Fruit fly (Drosophila melanogaster) whole organism, embryonic: ENCODE measurements around the gene Pif1B.

Source experiments
- Antp ChIP-seq: fragments of 200-800 bp; sonication (Bioruptor generic); optimal IDR thresholded peaks from 3 replicates; lab custom pipeline; 2016; ENCODE audit warnings: missing biosample characterization, missing genetic modification characterization
- Bdp1 ChIP-seq: fragments of 200-800 bp; sonication (Bioruptor generic); optimal IDR thresholded peaks from 3 replicates; lab custom pipeline; 2016; ENCODE audit warnings: missing biosample characterization, missing genetic modification characterization
- CG10462 ChIP-seq: fragments of 200-800 bp; sonication (Bioruptor generic); optimal IDR thresholded peaks from 2 replicates; lab custom pipeline; 2016; ENCODE audit warnings: missing biosample characterization, missing genetic modification characterization
- CG11247 ChIP-seq: fragments of 200-800 bp; sonication (Bioruptor generic); IDR thresholded peaks from 2 replicates; pipeline ENCODE4 v1.3.6; 2022; ENCODE audit warnings: missing biosample characterization, missing genetic modification characterization
- CG11696 ChIP-seq: fragments of 200-800 bp; sonication (Bioruptor generic); IDR thresholded peaks from 2 replicates; pipeline ENCODE4 v1.3.6; 2022; ENCODE audit warnings: missing biosample characterization, missing genetic modification characterization
- CG12769 ChIP-seq: fragments of 200-800 bp; sonication (Bioruptor generic); optimal IDR thresholded peaks from 2 replicates; lab custom pipeline; 2019; ENCODE audit warnings: missing biosample characterization, mild to moderate bottlenecking, missing genetic modification characterization, moderate library complexity
- CG14860 ChIP-seq: fragments of 200-800 bp; sonication (Bioruptor generic); IDR thresholded peaks from 3 replicates; pipeline ENCODE4 v1.3.6; 2022; ENCODE audit warnings: missing biosample characterization, missing genetic modification characterization; ENCODE audit not compliant: partially characterized antibody
- CG14965 ChIP-seq: fragments of 200-800 bp; sonication (Bioruptor generic); optimal IDR thresholded peaks from 2 replicates; lab custom pipeline; 2016; ENCODE audit warnings: missing biosample characterization, missing genetic modification characterization, borderline replicate concordance
- CG16863 ChIP-seq: fragments of 200-800 bp; sonication (Bioruptor generic); optimal IDR thresholded peaks from 3 replicates; lab custom pipeline; 2016; ENCODE audit warnings: missing biosample characterization, missing genetic modification characterization
- CG17328 ChIP-seq: fragments of 200-800 bp; sonication (Bioruptor generic); IDR thresholded peaks from 2 replicates; pipeline ENCODE4 v1.3.6; 2022; ENCODE audit warnings: missing biosample characterization, missing genetic modification characterization
- CG31365 ChIP-seq: fragments of 200-800 bp; sonication (Bioruptor generic); optimal IDR thresholded peaks from 2 replicates; lab custom pipeline; 2018; ENCODE audit warnings: missing biosample characterization, mild to moderate bottlenecking, missing genetic modification characterization
- CG3163 ChIP-seq: fragments of 200-800 bp; sonication (Bioruptor generic); optimal IDR thresholded peaks from 3 replicates; lab custom pipeline; 2016; ENCODE audit warnings: missing biosample characterization, missing genetic modification characterization
- CG4854 ChIP-seq: fragments of 200-800 bp; sonication (Bioruptor generic); optimal IDR thresholded peaks from 2 replicates; lab custom pipeline; 2016; ENCODE audit warnings: missing biosample characterization, missing genetic modification characterization, inconsistent platforms
- CG5953 ChIP-seq: fragments of 200-800 bp; sonication (Bioruptor generic); IDR thresholded peaks from 2 replicates; pipeline ENCODE4 v1.3.6; 2022; ENCODE audit warnings: missing biosample characterization, missing genetic modification characterization
- CG6272 ChIP-seq: fragments of 200-800 bp; sonication (Bioruptor generic); IDR thresholded peaks from 2 replicates; pipeline ENCODE4 v1.3.6; 2022; ENCODE audit warnings: missing biosample characterization, missing genetic modification characterization
- CG7839 ChIP-seq: fragments of 200-800 bp; sonication (Bioruptor generic); optimal IDR thresholded peaks from 3 replicates; lab custom pipeline; 2018; ENCODE audit warnings: missing biosample characterization, mild to moderate bottlenecking, missing genetic modification characterization, moderate library complexity
- CHES-1-like ChIP-seq: fragments of 200-800 bp; sonication (Bioruptor generic); optimal IDR thresholded peaks from 2 replicates; lab custom pipeline; 2016; ENCODE audit warnings: missing biosample characterization, missing genetic modification characterization
- Dip3 ChIP-seq: fragments of 200-800 bp; sonication (Bioruptor generic); optimal IDR thresholded peaks from 3 replicates; lab custom pipeline; 2016; ENCODE audit warnings: missing biosample characterization, missing genetic modification characterization
- Dref ChIP-seq: fragments of 200-800 bp; sonication (Bioruptor generic); IDR thresholded peaks from 2 replicates; pipeline ENCODE4 v1.3.6; 2022; ENCODE audit warnings: missing biosample characterization, missing genetic modification characterization
- H15 ChIP-seq: fragments of 200-800 bp; sonication (Bioruptor generic); IDR thresholded peaks from 3 replicates; pipeline ENCODE4 v1.3.6; 2022; ENCODE audit warnings: missing biosample characterization, missing genetic modification characterization
- HLH54F ChIP-seq: fragments of 200-800 bp; sonication (Bioruptor generic); optimal IDR thresholded peaks from 3 replicates; lab custom pipeline; 2016; ENCODE audit warnings: missing biosample characterization, missing genetic modification characterization
- Jarid2 ChIP-seq: fragments of 200-800 bp; sonication (Bioruptor generic); optimal IDR thresholded peaks from 3 replicates; lab custom pipeline; 2017; ENCODE audit warnings: mild to moderate bottlenecking, missing biosample characterization, missing genetic modification reagents, missing genetic modification characterization
- Med ChIP-seq: fragments of 200-800 bp; sonication (Bioruptor generic); peaks from one replicate; lab custom pipeline; 2016; ENCODE audit warnings: missing biosample characterization, missing genetic modification characterization, mild to moderate bottlenecking, inconsistent platforms, moderate library complexity
- NC2α ChIP-seq: fragments of 200-800 bp; sonication (Bioruptor generic); optimal IDR thresholded peaks from 2 replicates; lab custom pipeline; 2016; ENCODE audit warnings: missing biosample characterization, missing genetic modification characterization
- Oaz ChIP-seq: fragments of 200-800 bp; sonication (Bioruptor generic); IDR thresholded peaks from 2 replicates; pipeline ENCODE4 v1.3.6; 2022; ENCODE audit warnings: missing biosample characterization, missing genetic modification characterization
- Opbp ChIP-seq: fragments of 200-800 bp; sonication (Bioruptor generic); IDR thresholded peaks from 3 replicates; pipeline ENCODE4 v1.3.6; 2022; ENCODE audit warnings: missing biosample characterization, missing genetic modification characterization; ENCODE audit not compliant: partially characterized antibody
- Optix ChIP-seq: fragments of 200-800 bp; sonication (Bioruptor generic); IDR thresholded peaks from 3 replicates; pipeline ENCODE4 v1.3.6; 2022; ENCODE audit warnings: missing biosample characterization, missing genetic modification characterization
- PHDP ChIP-seq: fragments of 200-800 bp; sonication (Bioruptor generic); optimal IDR thresholded peaks from 3 replicates; lab custom pipeline; 2018; ENCODE audit warnings: missing biosample characterization, mild to moderate bottlenecking, missing genetic modification characterization, moderate library complexity
- Ravus ChIP-seq: fragments of 200-800 bp; sonication (Bioruptor generic); IDR thresholded peaks from 2 replicates; pipeline ENCODE4 v1.3.6; 2022; ENCODE audit warnings: missing biosample characterization, missing genetic modification characterization
- Rfx ChIP-seq: fragments of 200-800 bp; sonication (Bioruptor generic); IDR thresholded peaks from 2 replicates; pipeline ENCODE4 v1.3.6; 2022; ENCODE audit warnings: missing biosample characterization, missing genetic modification characterization
- Sry-β ChIP-seq: fragments of 200-800 bp; sonication (Bioruptor generic); optimal IDR thresholded peaks from 2 replicates; lab custom pipeline; 2018; ENCODE audit warnings: missing biosample characterization, mild to moderate bottlenecking, missing genetic modification characterization, moderate library complexity
- Stat92E ChIP-seq, 3 experiments: fragments of >200 bp in 2 of 3; fragments of 200-800 bp in 1 of 3; sonication (Bioruptor generic) in 1 of 3; optimal IDR thresholded peaks; 2 replicates each; lab custom pipeline; 2017 to 2019; ENCODE audit warnings: missing biosample characterization in 3 of 3, missing genetic modification characterization in 3 of 3, mild to moderate bottlenecking in 1 of 3, moderate library complexity in 1 of 3
- YL-1 ChIP-seq: fragments of 200-800 bp; sonication (Bioruptor generic); optimal IDR thresholded peaks from 3 replicates; lab custom pipeline; 2017; ENCODE audit warnings: missing biosample characterization, mild to moderate bottlenecking, missing genetic modification characterization
- cato ChIP-seq: fragments of 200-800 bp; sonication (Bioruptor generic); optimal IDR thresholded peaks from 2 replicates; lab custom pipeline; 2016; ENCODE audit warnings: missing biosample characterization, missing genetic modification characterization, borderline replicate concordance
- crc ChIP-seq: fragments of 200-800 bp; sonication (Bioruptor generic); optimal IDR thresholded peaks from 2 replicates; lab custom pipeline; 2016; ENCODE audit warnings: missing biosample characterization, missing genetic modification characterization
- disco-r ChIP-seq: fragments of 200-800 bp; sonication (Bioruptor generic); optimal IDR thresholded peaks from 2 replicates; lab custom pipeline; 2016; ENCODE audit warnings: missing biosample characterization, missing genetic modification characterization
- ewg ChIP-seq: fragments of 200-800 bp; sonication (Bioruptor generic); optimal IDR thresholded peaks from 3 replicates; lab custom pipeline; 2017; ENCODE audit warnings: mild to moderate bottlenecking, missing biosample characterization, missing genetic modification reagents, missing genetic modification characterization
- fd3F ChIP-seq: fragments of 200-800 bp; sonication (Bioruptor generic); optimal IDR thresholded peaks from 2 replicates; lab custom pipeline; 2018; ENCODE audit warnings: missing biosample characterization, mild to moderate bottlenecking, missing genetic modification characterization, moderate library complexity
- ftz-f1 ChIP-seq: fragments of 200-800 bp; sonication (Bioruptor generic); optimal IDR thresholded peaks from 2 replicates; lab custom pipeline; 2016; ENCODE audit warnings: missing biosample characterization, missing genetic modification characterization
- gce ChIP-seq: fragments of 200-800 bp; sonication (Bioruptor generic); IDR thresholded peaks from 3 replicates; pipeline ENCODE4 v1.3.6; 2022; ENCODE audit warnings: missing biosample characterization, missing genetic modification characterization
- lab ChIP-seq: fragments of 200-800 bp; sonication (Bioruptor generic); optimal IDR thresholded peaks from 3 replicates; lab custom pipeline; 2017; ENCODE audit warnings: missing biosample characterization, missing genetic modification characterization, mild to moderate bottlenecking, moderate library complexity, missing genetic modification reagents
- lbe ChIP-seq: fragments of 200-800 bp; sonication (Bioruptor generic); optimal IDR thresholded peaks from 2 replicates; lab custom pipeline; 2016; ENCODE audit warnings: missing biosample characterization, mild to moderate bottlenecking, missing genetic modification characterization
- phol ChIP-seq: fragments of 200-800 bp; sonication (Bioruptor generic); optimal IDR thresholded peaks from 3 replicates; lab custom pipeline; 2018; ENCODE audit warnings: missing biosample characterization, mild to moderate bottlenecking, missing genetic modification characterization, moderate library complexity
- ranshi ChIP-seq: fragments of 200-800 bp; sonication (Bioruptor generic); IDR thresholded peaks from 2 replicates; pipeline ENCODE4 v1.3.6; 2022; ENCODE audit warnings: missing biosample characterization, missing genetic modification characterization
- scrt ChIP-seq: fragments of 200-800 bp; sonication (Bioruptor generic); optimal IDR thresholded peaks from 2 replicates; lab custom pipeline; 2018; ENCODE audit warnings: missing biosample characterization, mild to moderate bottlenecking, missing genetic modification characterization, moderate library complexity
- stwl ChIP-seq: fragments of 200-800 bp; sonication (Bioruptor generic); optimal IDR thresholded peaks from 3 replicates; lab custom pipeline; 2018; ENCODE audit warnings: missing biosample characterization, mild to moderate bottlenecking, missing genetic modification characterization, moderate library complexity
- twi ChIP-seq: fragments of 200-800 bp; optimal IDR thresholded peaks from 2 replicates; lab custom pipeline; 2019; ENCODE audit warnings: missing biosample characterization, mild to moderate bottlenecking, missing genetic modification characterization, moderate library complexity
- unpg ChIP-seq: fragments of 200-800 bp; sonication (Bioruptor generic); optimal IDR thresholded peaks from 3 replicates; lab custom pipeline; 2018; ENCODE audit warnings: missing biosample characterization, mild to moderate bottlenecking, missing genetic modification characterization, moderate library complexity
- zen2 ChIP-seq: fragments of 200-800 bp; sonication (Bioruptor generic); IDR thresholded peaks from 3 replicates; pipeline ENCODE4 v1.3.6; 2022; ENCODE audit warnings: missing biosample characterization, missing genetic modification characterization; ENCODE audit not compliant: partially characterized antibody

Gene Pif1B

DNA sequence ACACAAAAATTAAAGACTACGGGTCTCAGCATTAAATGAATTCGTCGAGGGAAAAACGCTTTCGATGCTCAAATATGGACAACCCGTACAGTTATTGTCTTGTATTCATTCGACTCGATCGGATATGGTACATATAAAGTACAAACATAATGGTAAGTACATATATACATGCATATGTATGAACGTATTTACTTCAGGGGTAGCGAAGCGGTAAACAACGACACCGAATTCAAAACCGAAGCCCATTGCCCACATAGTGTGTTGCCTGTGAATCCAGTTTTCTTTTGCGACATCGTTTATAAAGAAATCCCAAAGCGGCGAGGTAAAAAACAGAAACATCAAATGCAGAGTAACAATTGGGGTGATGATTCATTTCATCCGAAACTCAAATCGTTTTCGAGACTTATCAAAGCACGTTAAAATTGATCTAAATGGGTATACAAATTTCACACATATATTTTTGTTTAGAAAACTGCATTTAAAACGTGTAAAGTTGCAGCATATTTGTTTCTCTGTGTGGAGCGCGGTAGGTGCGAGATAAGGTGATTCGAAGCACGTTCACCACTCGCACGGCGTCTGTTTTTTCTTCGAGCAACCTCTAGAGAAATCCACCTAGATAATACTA, 11.5 kb upstream of the Pif1B start (continued):
- TF ChIP-seq CG14965 (GFP tag; lab: Kevin White, UChicago): peak; percentile 42
- no peak for TF ChIP-seq CG10462 (GFP tag; lab: Kevin White, UChicago)
- TF ChIP-seq Bdp1 (GFP tag; lab: Kevin White, UChicago): peak; percentile 51
- no peak for TF ChIP-seq disco-r
- TF ChIP-seq Dip3 (GFP tag; lab: Kevin White, UChicago): peak; percentile 13
- TF ChIP-seq Sry-β: no peak
- no peak for TF ChIP-seq scrt (GFP tag; lab: Kevin White, UChicago)
- TF ChIP-seq zen2 (GFP tag; lab: Robert Waterston, UW): no peak
- TF ChIP-seq CG6272: peak; percentile 53; the same call in 1 of the 2 replicates
- TF ChIP-seq lab (GFP tag; lab: Kevin White, UChicago): no peak
- TF ChIP-seq CG14860 (GFP tag; lab: Robert Waterston, UW): no peak
- no peak for TF ChIP-seq Opbp (GFP tag; lab: Robert Waterston, UW)
- no peak for TF ChIP-seq ftz-f1 (GFP tag; lab: Kevin White, UChicago)
- no peak for TF ChIP-seq NC2α (GFP tag; lab: Kevin White, UChicago)
- TF ChIP-seq unpg: peak; percentile 40
- TF ChIP-seq cato (GFP tag; lab: Kevin White, UChicago): no peak
- TF ChIP-seq Med (GFP tag; lab: Kevin White, UChicago): peak; percentile 87
- TF ChIP-seq Stat92E (GFP tag; optimal IDR thresholded peaks at IDR 0.05; lab: Kevin White, UChicago): peak in 1 of 3 experiments; percentile 34
- TF ChIP-seq CG11247 (GFP tag; lab: Robert Waterston, UW): peak; percentile 53; the same call in 1 of the 2 replicates
- TF ChIP-seq fd3F (GFP tag; lab: Kevin White, UChicago): no peak
- no peak for TF ChIP-seq HLH54F (GFP tag; lab: Kevin White, UChicago)
- TF ChIP-seq ranshi (GFP tag; lab: Robert Waterston, UW): 0 out of 2 replicates have a peak, but pooled peaks have one; percentile 33
- TF ChIP-seq Optix (GFP tag; lab: Robert Waterston, UW): no peak
- TF ChIP-seq CG7839 (tag; lab: Kevin White, UChicago): peak; percentile 53
- no peak for TF ChIP-seq YL-1
- no peak for TF ChIP-seq PHDP (tag; lab: Kevin White, UChicago)
- TF ChIP-seq Oaz: 0 out of 2 replicates have a peak, but pooled peaks have one; percentile 47
- TF ChIP-seq CG4854 (GFP tag; lab: Kevin White, UChicago): no peak
- no peak for TF ChIP-seq CG5953 (GFP tag; lab: Robert Waterston, UW)
- TF ChIP-seq CG16863 (GFP tag; lab: Kevin White, UChicago): peak; percentile 47
- no peak for TF ChIP-seq Dref (GFP tag; lab: Robert Waterston, UW)
- peak; percentile 6 for TF ChIP-seq crc
- TF ChIP-seq Ravus: no peak
- no peak for TF ChIP-seq CG17328 (GFP tag; lab: Robert Waterston, UW)
- no peak for TF ChIP-seq stwl (tag; lab: Kevin White, UChicago)
- peak; percentile 46 for TF ChIP-seq CG12769 (tag; lab: Kevin White, UChicago)
- peak; percentile 9 for TF ChIP-seq ewg (GFP tag; lab: Kevin White, UChicago)
- TF ChIP-seq CG3163 (GFP tag; lab: Kevin White, UChicago): no peak
- TF ChIP-seq twi (tag; lab: Kevin White, UChicago): no peak
- peak; percentile 71; the same call in 1 of the 2 replicates for TF ChIP-seq Rfx (GFP tag; lab: Robert Waterston, UW)
- peak; percentile 36 for TF ChIP-seq Antp (GFP tag; lab: Kevin White, UChicago)
- 0 out of 2 replicates have a peak, but pooled peaks have one; percentile 12 for TF ChIP-seq CG11696
- TF ChIP-seq Jarid2: no peak
- peak; percentile 46; the same call in 1 of the 3 replicates for TF ChIP-seq H15 (GFP tag; lab: Robert Waterston, UW)
- TF ChIP-seq lbe (GFP tag; lab: Kevin White, UChicago): peak; percentile 4
- no peak for TF ChIP-seq CHES-1-like (GFP tag; lab: Kevin White, UChicago)
- peak; percentile 32 for TF ChIP-seq phol (tag; lab: Kevin White, UChicago)
- no peak for TF ChIP-seq CG31365
- TF ChIP-seq gce (GFP tag; lab: Robert Waterston, UW): 0 out of 3 replicates have a peak, but pooled peaks have one; percentile 10
